Fruit fly (Drosophila melanogaster): ENCODE results near the gene CG13050.

Gene CG13050

DNA sequence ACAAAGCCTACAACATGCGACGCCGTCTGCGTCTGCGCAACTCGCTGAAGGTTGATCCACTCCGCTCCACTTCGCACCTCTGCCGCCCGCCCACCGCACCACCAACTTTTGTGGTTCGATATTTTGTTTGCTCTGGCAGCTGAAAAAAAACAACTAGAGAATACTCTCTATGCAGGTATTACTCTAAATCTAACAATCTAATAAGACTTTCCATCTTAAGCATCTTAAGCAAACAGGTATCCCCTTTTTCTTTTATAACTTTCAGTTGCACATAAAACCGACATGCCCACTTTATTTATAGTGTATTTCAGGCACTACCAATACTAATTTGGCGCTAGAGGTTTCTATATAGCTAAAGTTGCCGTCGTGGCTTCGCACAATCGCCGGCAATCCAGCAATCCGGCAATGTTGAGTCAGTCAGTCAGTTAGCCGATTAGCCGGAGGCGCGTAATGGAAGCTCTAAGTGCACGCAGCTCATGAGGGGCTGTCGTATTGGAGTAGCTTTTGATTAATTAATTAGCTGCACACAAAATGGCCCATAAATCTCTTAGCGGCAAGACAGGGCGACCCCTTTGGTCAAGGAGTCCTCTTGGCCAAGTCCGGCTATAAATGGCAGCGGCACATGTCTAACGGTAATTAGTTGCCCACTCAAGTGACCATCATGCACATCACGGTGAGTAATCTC lies 49.3 kb upstream of the CG13050 start, which contains the start of gene CG13058 (continued):
- TF ChIP-seq OdsH (GFP tag; optimal IDR thresholded peaks at IDR 0.05) (peak; percentile 55), Ets21C (GFP tag; optimal IDR thresholded peaks at IDR 0.05) (no peak), Hr4 (GFP tag; optimal IDR thresholded peaks at IDR 0.05) (peak; percentile 85), Gug (GFP tag; IDR thresholded peaks at IDR 0.05) (peak; percentile 32; the same call in 1 of the 2 replicates), Blimp-1 (GFP tag; optimal IDR thresholded peaks at IDR 0.05) (no peak), CG7368 (GFP tag; optimal IDR thresholded peaks at IDR 0.05) (no peak), fd59A (GFP tag; optimal IDR thresholded peaks at IDR 0.05) (peak; percentile 61), CG10669 (GFP tag; optimal IDR thresholded peaks at IDR 0.05) (peak; percentile 62), Eip75B (GFP tag; optimal IDR thresholded peaks at IDR 0.05) (no peak), Hr39 (GFP tag; optimal IDR thresholded peaks at IDR 0.05) (no peak), vri (GFP tag; optimal IDR thresholded peaks at IDR 0.05) (no peak), CG10631 (GFP tag; optimal IDR thresholded peaks at IDR 0.05) (peak; percentile 37), svp (GFP tag) (no peak)

DNA sequence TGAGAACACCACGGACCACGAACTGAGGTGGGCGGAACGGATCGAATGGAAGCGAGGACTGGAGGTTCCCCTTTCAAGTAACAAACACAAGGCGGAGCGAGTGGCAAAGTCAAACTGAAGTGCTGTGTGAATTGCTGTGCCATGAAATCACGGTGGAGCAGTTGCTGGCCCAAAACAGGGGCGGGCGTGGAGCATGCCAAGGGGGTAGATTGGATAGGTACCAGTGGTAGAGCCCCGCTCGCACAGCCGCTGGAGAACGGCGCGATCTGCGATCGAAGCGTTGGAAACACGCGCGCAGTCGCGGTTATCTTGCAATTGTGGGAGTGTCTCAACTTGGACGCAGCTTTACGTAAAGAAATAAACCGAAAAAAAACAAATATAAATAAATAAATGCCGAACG lies 48.7 kb upstream of the CG13050 start, which contains the start of gene CG13038:
Gene CG13038, minus strand, starts transcription at position 118 of the 400 bp plus-strand sequence.
- TF ChIP-seq CG6163 (GFP tag; IDR thresholded peaks at IDR 0.05), result 0 out of 3 replicates have a peak, but pooled peaks have one; percentile 27
- TF ChIP-seq CG6276 (GFP tag; optimal IDR thresholded peaks at IDR 0.05), result no peak
- peak; percentile 48 for TF ChIP-seq eg (GFP tag; IDR thresholded peaks at IDR 0.05)
- TF ChIP-seq OdsH (GFP tag; optimal IDR thresholded peaks at IDR 0.05), result no peak
- TF ChIP-seq vri (GFP tag; optimal IDR thresholded peaks at IDR 0.05), result no peak
- peak; percentile 16 for TF ChIP-seq svp (GFP tag)
- no peak for TF ChIP-seq CG10669 (GFP tag; optimal IDR thresholded peaks at IDR 0.05)
- TF ChIP-seq CG11294 (GFP tag; IDR thresholded peaks at IDR 0.05), result no peak
- TF ChIP-seq ss (GFP tag; optimal IDR thresholded peaks at IDR 0.05), result peak in 1 of 2 experiments; percentile 15
- TF ChIP-seq CG32006 (GFP tag; optimal IDR thresholded peaks at IDR 0.05), result no peak
- no peak for TF ChIP-seq CG31627 (GFP tag; optimal IDR thresholded peaks at IDR 0.05)
- no peak for TF ChIP-seq dac (GFP tag; optimal IDR thresholded peaks at IDR 0.05)
- TF ChIP-seq Eip75B (GFP tag; optimal IDR thresholded peaks at IDR 0.05), result no peak
- no peak for TF ChIP-seq CG10631 (GFP tag; optimal IDR thresholded peaks at IDR 0.05)
- no peak for TF ChIP-seq CG3032 (tag; optimal IDR thresholded peaks at IDR 0.05)
- no peak for TF ChIP-seq Ets96B (tag; optimal IDR thresholded peaks at IDR 0.05)
- TF ChIP-seq cyc (GFP tag; optimal IDR thresholded peaks at IDR 0.05), result no peak
- no peak for TF ChIP-seq topi (GFP tag; optimal IDR thresholded peaks at IDR 0.05)
- TF ChIP-seq achi (GFP tag; optimal IDR thresholded peaks at IDR 0.05), result no peak

DNA sequence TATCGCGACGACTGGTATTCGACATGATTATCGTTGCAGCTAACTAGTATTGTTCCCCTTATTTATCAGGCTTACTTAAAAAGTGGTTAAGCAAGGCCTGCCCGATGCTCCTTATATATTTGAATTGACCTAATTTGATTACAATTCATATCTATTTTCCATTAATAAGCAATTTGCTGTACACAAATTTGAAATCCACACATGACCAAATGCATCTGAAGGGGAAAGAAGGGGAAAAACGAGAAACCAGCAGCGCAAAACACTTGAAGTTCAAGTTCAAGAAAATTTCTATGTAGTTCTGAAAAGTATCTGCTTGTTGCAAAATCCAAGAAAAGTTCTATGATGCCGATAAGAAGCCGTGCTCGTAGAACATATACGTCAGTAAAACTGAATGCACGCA lies 47.6 kb upstream of the CG13050 start, which contains the start of the genes CG13040 and CG13039:
Gene CG13040, minus strand, starts transcription at position 101 of the 400 bp plus-strand sequence.
Gene CG13039, minus strand, starts transcription at position 106 of the 400 bp plus-strand sequence.
- TF ChIP-seq Eip75B (GFP tag; optimal IDR thresholded peaks at IDR 0.05) (no peak), ss (GFP tag; optimal IDR thresholded peaks at IDR 0.05) (no peak), svp (GFP tag) (no peak), CG11762 (GFP tag; optimal IDR thresholded peaks at IDR 0.05; ENCODE audit: insufficient read depth) (no peak), lz (GFP tag; optimal IDR thresholded peaks at IDR 0.05) (no peak)

DNA sequence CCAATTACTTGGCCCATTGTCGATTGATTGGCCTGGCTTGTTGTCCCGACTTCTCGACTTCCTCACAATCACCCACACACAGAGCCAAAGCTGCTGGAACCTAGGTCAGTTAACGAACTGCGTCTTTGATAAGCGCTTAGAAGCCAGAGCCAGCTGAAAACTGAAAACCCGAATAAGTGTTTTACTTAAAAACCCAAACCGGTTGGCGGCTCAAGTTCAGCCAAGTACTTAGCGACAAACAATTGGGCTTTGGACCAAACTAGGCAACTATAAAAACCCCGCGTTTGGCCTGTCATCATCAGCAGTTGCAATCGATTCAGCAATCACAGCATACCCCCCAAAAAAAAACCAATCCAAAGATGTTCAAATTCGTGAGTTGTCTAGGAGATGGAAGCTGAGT lies 44.3 kb upstream of the CG13050 start, which contains the start of gene CG13059:
Gene CG13059, plus strand, starts transcription at position 301 of the 400 bp plus-strand sequence.
- TF ChIP-seq Eip75B (GFP tag; optimal IDR thresholded peaks at IDR 0.05), result no peak
- TF ChIP-seq CG15336 (GFP tag; IDR thresholded peaks at IDR 0.05), result no peak
- no peak for TF ChIP-seq CG8319 (GFP tag; optimal IDR thresholded peaks at IDR 0.05)
- TF ChIP-seq Lpt (GFP tag; optimal IDR thresholded peaks at IDR 0.05), result no peak
- no peak for TF ChIP-seq OdsH (GFP tag; optimal IDR thresholded peaks at IDR 0.05)
- TF ChIP-seq Ets21C (GFP tag; optimal IDR thresholded peaks at IDR 0.05), result no peak
- TF ChIP-seq CG16779 (tag; optimal IDR thresholded peaks at IDR 0.05), result no peak
- no peak for TF ChIP-seq CG6808 (GFP tag; optimal IDR thresholded peaks at IDR 0.05)
- no peak for TF ChIP-seq Hr38 (GFP tag; optimal IDR thresholded peaks at IDR 0.05)
- TF ChIP-seq CG8632 (GFP tag; optimal IDR thresholded peaks at IDR 0.05), result no peak
- no peak for TF ChIP-seq Gug (GFP tag; IDR thresholded peaks at IDR 0.05)
- no peak for TF ChIP-seq spab (GFP tag; optimal IDR thresholded peaks at IDR 0.05)
